Worm (Caenorhabditis elegans) whole organism, early embryonic: ENCODE measurements around the gene taf-11.1.

ENCODE experiments used
- B0310.2 ChIP-seq: sonication (generic microtip); optimal IDR thresholded peaks from 2 replicates; lab custom pipeline; 2016; ENCODE audit warnings: mild to moderate bottlenecking, missing genetic modification characterization, missing compliant biosample characterization
- F13C5.2 ChIP-seq: sonication (generic microtip); optimal IDR thresholded peaks from 2 replicates; lab custom pipeline; 2017; ENCODE audit warnings: mild to moderate bottlenecking, missing genetic modification characterization, inconsistent platforms, missing compliant biosample characterization
- aly-1 ChIP-seq: sonication (generic microtip); optimal IDR thresholded peaks from 2 replicates; lab custom pipeline; 2016; ENCODE audit warnings: missing genetic modification characterization, missing compliant biosample characterization
- ama-1 ChIP-seq: fragments of 150-350 bp; optimal IDR thresholded peaks from 2 replicates; lab custom pipeline; 2014
- ceh-13 ChIP-seq: fragments of 200-800 bp; sonication (Bioruptor generic); optimal IDR thresholded peaks from 2 replicates; lab custom pipeline; 2018; ENCODE audit warnings: mild to moderate bottlenecking, missing genetic modification characterization, missing compliant biosample characterization
- ceh-36 ChIP-seq: sonication (generic microtip); optimal IDR thresholded peaks from 2 replicates; lab custom pipeline; 2016; ENCODE audit warnings: missing genetic modification characterization, inconsistent platforms, missing compliant biosample characterization
- ets-7 ChIP-seq: sonication (generic microtip); optimal IDR thresholded peaks from 2 replicates; lab custom pipeline; 2016; ENCODE audit warnings: missing genotype, missing genetic modification characterization, missing compliant biosample characterization
- flt-1 ChIP-seq: fragments of 200-800 bp; sonication (Bioruptor generic); IDR thresholded peaks from 2 replicates; pipeline ENCODE4 v1.3.6; 2022; ENCODE audit warnings: missing genetic modification characterization, missing compliant biosample characterization
- hmbx-1 ChIP-seq: sonication (generic microtip); optimal IDR thresholded peaks from 2 replicates; lab custom pipeline; 2016; ENCODE audit warnings: mild to moderate bottlenecking, missing genetic modification characterization, missing compliant biosample characterization
- hmg-4 ChIP-seq: fragments of 200-800 bp; sonication (Bioruptor generic); optimal IDR thresholded peaks from 2 replicates; lab custom pipeline; 2018; ENCODE audit warnings: mild to moderate bottlenecking, missing genetic modification characterization, missing compliant biosample characterization
- hnd-1 ChIP-seq: sonication (generic microtip); optimal IDR thresholded peaks from 2 replicates; lab custom pipeline; 2016; ENCODE audit warnings: missing genetic modification characterization, missing compliant biosample characterization
- pes-1 ChIP-seq: fragments of 200-800 bp; sonication (Bioruptor generic); IDR thresholded peaks from 2 replicates; pipeline ENCODE4 v1.3.6; 2022; ENCODE audit warnings: missing genetic modification reagents, missing genetic modification characterization, missing compliant biosample characterization
- scrt-1 ChIP-seq: fragments of 200-800 bp; sonication (Bioruptor generic); IDR thresholded peaks from 2 replicates; pipeline ENCODE4 v1.3.6; 2022; ENCODE audit warnings: missing genetic modification characterization, missing compliant biosample characterization
- sea-1 ChIP-seq: fragments of 200-800 bp; sonication (Bioruptor generic); conservative IDR thresholded peaks from 2 replicates; pipeline ENCODE4 v1.3.6; 2022; ENCODE audit warnings: missing genetic modification characterization, missing compliant biosample characterization
- tbx-11 ChIP-seq: fragments of 200-800 bp; sonication (Bioruptor generic); IDR thresholded peaks from 2 replicates; pipeline ENCODE4 v1.3.6; 2022; ENCODE audit warnings: missing genetic modification characterization, missing compliant biosample characterization
- tbx-37 ChIP-seq: fragments of 200-800 bp; sonication (Bioruptor generic); conservative IDR thresholded peaks from 2 replicates; pipeline ENCODE4 v1.3.6; 2022; ENCODE audit warnings: missing genetic modification reagents, missing genetic modification characterization, missing compliant biosample characterization
- tra-4 ChIP-seq: sonication (generic microtip); optimal IDR thresholded peaks from 2 replicates; lab custom pipeline; 2017; ENCODE audit warnings: missing genetic modification characterization, missing compliant biosample characterization

The taf-11.1 gene

ce11 chrX:4263820-4264219 lies 8.8 kb downstream of the taf-11.1 start:
- no peak for TF ChIP-seq hmg-4 (GFP tag; lab: Kevin White, UChicago)
- no peak for TF ChIP-seq ama-1 (lab: Kevin White, UChicago)
- TF ChIP-seq tbx-37 (GFP tag; lab: Robert Waterston, UW) = no peak
- no peak for TF ChIP-seq hmbx-1
- no peak for TF ChIP-seq tbx-11 (GFP tag; lab: Robert Waterston, UW)
- TF ChIP-seq flt-1 (GFP tag; lab: Robert Waterston, UW) = no peak
- TF ChIP-seq ceh-36 (tag; lab: Kevin White, UChicago) = no peak
- TF ChIP-seq F13C5.2 (tag; lab: Kevin White, UChicago) = no peak
- no peak for TF ChIP-seq aly-1
- no peak for TF ChIP-seq sea-1 (GFP tag; lab: Robert Waterston, UW)
- no peak for TF ChIP-seq tra-4 (tag; lab: Kevin White, UChicago)
- TF ChIP-seq pes-1 (GFP tag; lab: Robert Waterston, UW) = no peak
- TF ChIP-seq scrt-1 = no peak
- no peak for TF ChIP-seq ets-7 (tag; lab: Kevin White, UChicago)
- no peak for TF ChIP-seq B0310.2 (tag; lab: Kevin White, UChicago)
- TF ChIP-seq ceh-13 (GFP tag; lab: Kevin White, UChicago) = no peak
- TF ChIP-seq hnd-1 (tag; lab: Kevin White, UChicago) = no peak

- TF ChIP-seq tbx-37 (GFP tag; lab: Robert Waterston, UW) (no peak), flt-1 (GFP tag; lab: Robert Waterston, UW) (no peak), aly-1 (peak; percentile 4), pes-1 (GFP tag; lab: Robert Waterston, UW) (no peak), F13C5.2 (tag; lab: Kevin White, UChicago) (no peak), hmg-4 (GFP tag; lab: Kevin White, UChicago) (peak; percentile 77)
Measured at ce11 chrX:4265283-4265907, 10.4 kb downstream of the taf-11.1 start, which contains the start of gene coel-1. TSS of gene coel-1 (plus strand) at chrX:4265663.

ce11 chrX:4266178-4266931 lies 11.4 kb downstream of the taf-11.1 start:
- TF ChIP-seq pes-1 (GFP tag; lab: Robert Waterston, UW) (no peak), flt-1 (GFP tag; lab: Robert Waterston, UW) (no peak), hnd-1 (tag; lab: Kevin White, UChicago) (no peak), aly-1 (no peak), tbx-11 (GFP tag; lab: Robert Waterston, UW) (no peak), sea-1 (GFP tag; lab: Robert Waterston, UW) (no peak), tbx-37 (GFP tag; lab: Robert Waterston, UW) (no peak)

- TF ChIP-seq tra-4 (tag; lab: Kevin White, UChicago) = no peak
- no peak for TF ChIP-seq hnd-1 (tag; lab: Kevin White, UChicago)
- no peak for TF ChIP-seq pes-1 (GFP tag; lab: Robert Waterston, UW)
- TF ChIP-seq flt-1 (GFP tag; lab: Robert Waterston, UW) = no peak
- TF ChIP-seq ceh-36 (tag; lab: Kevin White, UChicago) = no peak
- no peak for TF ChIP-seq scrt-1
- TF ChIP-seq ama-1 (lab: Kevin White, UChicago) = no peak
- no peak for TF ChIP-seq B0310.2 (tag; lab: Kevin White, UChicago)
- no peak for TF ChIP-seq tbx-37 (GFP tag; lab: Robert Waterston, UW)
- TF ChIP-seq hmg-4 (GFP tag; lab: Kevin White, UChicago) = no peak
- TF ChIP-seq aly-1 = no peak
- no peak for TF ChIP-seq ets-7 (tag; lab: Kevin White, UChicago)
- no peak for TF ChIP-seq F13C5.2 (tag; lab: Kevin White, UChicago)
- TF ChIP-seq tbx-11 (GFP tag; lab: Robert Waterston, UW) = no peak
- no peak for TF ChIP-seq sea-1 (GFP tag; lab: Robert Waterston, UW)
- no peak for TF ChIP-seq ceh-13 (GFP tag; lab: Kevin White, UChicago)
Measured at ce11 chrX:4268396-4268795, 13.4 kb downstream of the taf-11.1 start.

DNA sequence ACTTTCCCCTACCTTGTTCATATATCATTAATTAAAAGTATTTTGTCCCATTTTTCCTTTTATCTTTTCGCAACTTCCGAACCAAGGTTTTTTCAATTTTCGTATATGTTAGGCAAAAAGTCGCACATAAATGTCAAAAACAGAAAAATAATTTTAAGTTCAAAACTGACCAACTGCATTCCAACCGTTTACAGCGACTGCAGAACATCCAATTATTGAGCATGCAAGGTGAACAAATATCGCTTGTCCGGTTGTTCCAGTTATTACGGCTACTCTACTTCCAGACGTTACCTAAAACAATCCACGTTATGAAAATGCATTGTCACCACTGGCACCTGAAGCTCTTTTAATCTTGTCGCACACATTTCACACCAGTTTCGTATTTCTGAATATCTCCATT lies 18.6 kb downstream of the taf-11.1 start, which contains the start of gene C52B9.10:
Gene C52B9.10 (plus strand): TSS at position 301 of the 400 bp plus-strand sequence.
- TF ChIP-seq ceh-13 (GFP tag; lab: Kevin White, UChicago) (no peak), hnd-1 (tag; lab: Kevin White, UChicago) (no peak), B0310.2 (tag; lab: Kevin White, UChicago) (no peak), scrt-1 (no peak), F13C5.2 (tag; lab: Kevin White, UChicago) (no peak), aly-1 (no peak), ceh-36 (tag; lab: Kevin White, UChicago) (no peak), pes-1 (GFP tag; lab: Robert Waterston, UW) (no peak), sea-1 (GFP tag; lab: Robert Waterston, UW) (no peak), hmbx-1 (no peak), tbx-37 (GFP tag; lab: Robert Waterston, UW) (no peak), flt-1 (GFP tag; lab: Robert Waterston, UW) (no peak), ets-7 (tag; lab: Kevin White, UChicago) (no peak), tbx-11 (GFP tag; lab: Robert Waterston, UW) (no peak), ama-1 (lab: Kevin White, UChicago) (no peak), tra-4 (tag; lab: Kevin White, UChicago) (no peak), hmg-4 (GFP tag; lab: Kevin White, UChicago) (no peak)

ce11 chrX:4274116-4274515 lies 19.1 kb downstream of the taf-11.1 start, which contains the start of gene mec-18:
TSS of gene mec-18 (minus strand) at chrX:4274216.
- TF ChIP-seq ceh-36 (tag; lab: Kevin White, UChicago) (no peak), pes-1 (GFP tag; lab: Robert Waterston, UW) (no peak), hmbx-1 (no peak), ets-7 (tag; lab: Kevin White, UChicago) (no peak), F13C5.2 (tag; lab: Kevin White, UChicago) (no peak), flt-1 (GFP tag; lab: Robert Waterston, UW) (no peak), tbx-37 (GFP tag; lab: Robert Waterston, UW) (no peak), aly-1 (no peak), ceh-13 (GFP tag; lab: Kevin White, UChicago) (no peak), tra-4 (tag; lab: Kevin White, UChicago) (no peak), sea-1 (GFP tag; lab: Robert Waterston, UW) (no peak), ama-1 (lab: Kevin White, UChicago) (no peak), B0310.2 (tag; lab: Kevin White, UChicago) (no peak), hmg-4 (GFP tag; lab: Kevin White, UChicago) (no peak), scrt-1 (no peak), hnd-1 (tag; lab: Kevin White, UChicago) (no peak)
